Fruit fly (Drosophila melanogaster) whole organism, embryonic: ENCODE data around the gene Naa20A.

ENCODE experiments used
- BEAF-32 ChIP-seq: fragments of 200-800 bp; sonication (Bioruptor generic); optimal IDR thresholded peaks from 3 replicates; lab custom pipeline; 2017; ENCODE audit warnings: missing biosample characterization, missing genetic modification characterization, mild to moderate bottlenecking, moderate library complexity, missing genetic modification reagents
- Blimp-1 ChIP-seq: fragments of 200-800 bp; sonication (Bioruptor generic); optimal IDR thresholded peaks from 3 replicates; lab custom pipeline; 2018; ENCODE audit warnings: missing biosample characterization, missing genetic modification characterization, mild to moderate bottlenecking, moderate library complexity, missing genetic modification reagents
- Bteb2 ChIP-seq: fragments of 200-800 bp; sonication (Bioruptor generic); optimal IDR thresholded peaks from 2 replicates; lab custom pipeline; 2016; ENCODE audit warnings: missing biosample characterization, missing genetic modification characterization
- CG10565 ChIP-seq: fragments of 200-800 bp; sonication (Bioruptor generic); optimal IDR thresholded peaks from 3 replicates; lab custom pipeline; 2016; ENCODE audit warnings: missing biosample characterization, mild to moderate bottlenecking, missing genetic modification characterization
- CG11560 ChIP-seq: fragments of 200-800 bp; sonication (Bioruptor generic); IDR thresholded peaks from 3 replicates; pipeline ENCODE4 v1.3.6; 2022; ENCODE audit warnings: missing biosample characterization, missing genetic modification characterization
- CG14050 ChIP-seq: fragments of 200-800 bp; sonication (Bioruptor generic); IDR thresholded peaks from 3 replicates; pipeline ENCODE4 v1.3.6; 2022; ENCODE audit warnings: missing biosample characterization, missing genetic modification characterization
- CG1603 ChIP-seq: fragments of 200-800 bp; sonication (Bioruptor generic); optimal IDR thresholded peaks from 2 replicates; lab custom pipeline; 2019; ENCODE audit warnings: missing biosample characterization, mild to moderate bottlenecking, missing genetic modification characterization, moderate library complexity
- CG18619 ChIP-seq: fragments of 200-800 bp; sonication (Bioruptor generic); optimal IDR thresholded peaks from 3 replicates; lab custom pipeline; 2017; ENCODE audit warnings: missing biosample characterization, mild to moderate bottlenecking, missing genetic modification characterization
- CG30020 ChIP-seq: fragments of 200-800 bp; optimal IDR thresholded peaks from 2 replicates; lab custom pipeline; 2019; ENCODE audit warnings: missing biosample characterization, mild to moderate bottlenecking, missing genetic modification characterization, moderate library complexity
- CG3995 ChIP-seq: fragments of 200-800 bp; sonication (Bioruptor generic); optimal IDR thresholded peaks from 3 replicates; lab custom pipeline; 2016; ENCODE audit warnings: missing biosample characterization, missing genetic modification characterization
- CG43689 ChIP-seq: fragments of 200-800 bp; sonication (Bioruptor generic); IDR thresholded peaks from 2 replicates; pipeline ENCODE4 v1.3.6; 2022; ENCODE audit warnings: missing biosample characterization, missing genetic modification characterization
- CG4404 ChIP-seq: fragments of 200-800 bp; sonication (Bioruptor generic); IDR thresholded peaks from 2 replicates; pipeline ENCODE4 v1.3.6; 2022; ENCODE audit warnings: missing biosample characterization, missing genetic modification characterization
- CG6254 ChIP-seq: fragments of 200-800 bp; sonication (Bioruptor generic); optimal IDR thresholded peaks from 3 replicates; lab custom pipeline; 2017; ENCODE audit warnings: mild to moderate bottlenecking, missing biosample characterization, missing genetic modification reagents, missing genetic modification characterization
- CG6272 ChIP-seq: fragments of 200-800 bp; sonication (Bioruptor generic); IDR thresholded peaks from 2 replicates; pipeline ENCODE4 v1.3.6; 2022; ENCODE audit warnings: missing biosample characterization, missing genetic modification characterization
- CG8388 ChIP-seq: fragments of 200-800 bp; sonication (Bioruptor generic); optimal IDR thresholded peaks from 2 replicates; lab custom pipeline; 2019; ENCODE audit warnings: missing biosample characterization, mild to moderate bottlenecking, missing genetic modification characterization, moderate library complexity
- Deaf1 ChIP-seq: fragments of 200-800 bp; optimal IDR thresholded peaks from 3 replicates; lab custom pipeline; 2019; ENCODE audit warnings: missing biosample characterization, mild to moderate bottlenecking, missing genetic modification characterization, moderate library complexity
- E2f2 ChIP-seq: fragments of 200-800 bp; sonication (Bioruptor generic); IDR thresholded peaks from 2 replicates; pipeline ENCODE4 v1.3.6; 2022; ENCODE audit warnings: missing biosample characterization, missing genetic modification characterization
- ERR ChIP-seq: fragments of 200-800 bp; sonication (Bioruptor generic); optimal IDR thresholded peaks from 2 replicates; lab custom pipeline; 2016; ENCODE audit warnings: missing biosample characterization, missing genetic modification characterization
- Elba2 ChIP-seq: fragments of 200-800 bp; sonication (Bioruptor generic); optimal IDR thresholded peaks from 3 replicates; lab custom pipeline; 2016; ENCODE audit warnings: missing biosample characterization, missing genetic modification characterization
- Hr78 ChIP-seq, 2 experiments: fragments of 200-800 bp in 1 of 2; fragments of >200 bp in 1 of 2; sonication (Bioruptor generic) in 1 of 2; optimal IDR thresholded peaks; 2 replicates each; lab custom pipeline; 2017 to 2019; ENCODE audit warnings: missing biosample characterization in 2 of 2, missing genetic modification characterization in 2 of 2, mild to moderate bottlenecking in 1 of 2, moderate library complexity in 1 of 2
- Med ChIP-seq: fragments of 200-800 bp; sonication (Bioruptor generic); peaks from one replicate; lab custom pipeline; 2016; ENCODE audit warnings: missing biosample characterization, missing genetic modification characterization, mild to moderate bottlenecking, inconsistent platforms, moderate library complexity
- Pdp1 ChIP-seq, 2 experiments: fragments of 200-800 bp; sonication (Bioruptor generic); optimal IDR thresholded peaks; 3 replicates each; lab custom pipeline; 2016; ENCODE audit warnings: missing biosample characterization in 2 of 2, missing genetic modification characterization in 2 of 2, mild to moderate bottlenecking in 1 of 2, moderate library complexity in 1 of 2
- Trl ChIP-seq, 3 experiments: fragments of >200 bp in 2 of 3; fragments of 200-800 bp in 1 of 3; sonication (Bioruptor generic) in 1 of 3; optimal IDR thresholded peaks; 2 replicates in 1 of 3; 3 replicates in 2 of 3; lab custom pipeline; 2016 to 2017; ENCODE audit warnings: missing biosample characterization in 1 of 3, missing genetic modification characterization in 1 of 3
- ato ChIP-seq: fragments of 200-800 bp; sonication (Bioruptor generic); IDR thresholded peaks from 2 replicates; pipeline ENCODE4 v1.3.6; 2022; ENCODE audit warnings: missing biosample characterization, missing genetic modification characterization; ENCODE audit not compliant: partially characterized antibody
- crol ChIP-seq: fragments of 200-800 bp; sonication (Bioruptor generic); IDR thresholded peaks from 2 replicates; pipeline ENCODE4 v1.3.6; 2022; ENCODE audit warnings: missing biosample characterization, missing genetic modification characterization
- cwo ChIP-seq: fragments of 200-800 bp; sonication (Bioruptor generic); optimal IDR thresholded peaks from 3 replicates; lab custom pipeline; 2017; ENCODE audit warnings: missing biosample characterization, missing genetic modification characterization, mild to moderate bottlenecking, moderate library complexity, missing genetic modification reagents
- fd64A ChIP-seq: fragments of 200-800 bp; sonication (Bioruptor generic); optimal IDR thresholded peaks from 3 replicates; lab custom pipeline; 2018; ENCODE audit warnings: missing biosample characterization, mild to moderate bottlenecking, missing genetic modification characterization
- gfzf ChIP-seq: fragments of 200-800 bp; sonication (Bioruptor generic); optimal IDR thresholded peaks from 2 replicates; lab custom pipeline; 2016; ENCODE audit warnings: missing biosample characterization, mild to moderate bottlenecking, missing genetic modification characterization, moderate library complexity
- insv ChIP-seq, 2 experiments: fragments of 200-800 bp; sonication (Bioruptor generic); optimal IDR thresholded peaks; 3 replicates each; lab custom pipeline; 2016 to 2018; ENCODE audit warnings: missing biosample characterization in 2 of 2, missing genetic modification characterization in 2 of 2
- lilli ChIP-seq: fragments of 200-800 bp; sonication (Bioruptor generic); optimal IDR thresholded peaks from 3 replicates; lab custom pipeline; 2016; ENCODE audit warnings: missing biosample characterization, missing genetic modification characterization
- pros ChIP-seq: fragments of 200-800 bp; sonication (Bioruptor generic); optimal IDR thresholded peaks from 3 replicates; lab custom pipeline; 2019; ENCODE audit warnings: missing biosample characterization, mild to moderate bottlenecking, missing genetic modification characterization, moderate library complexity
- rib ChIP-seq: fragments of 200-800 bp; sonication (Bioruptor generic); IDR thresholded peaks from 2 replicates; pipeline ENCODE4 v1.3.6; 2022; ENCODE audit warnings: missing biosample characterization, missing genetic modification characterization
- schlank ChIP-seq: fragments of 200-800 bp; sonication (Bioruptor generic); optimal IDR thresholded peaks from 2 replicates; lab custom pipeline; 2018; ENCODE audit warnings: missing biosample characterization, mild to moderate bottlenecking, missing genetic modification characterization
- sens ChIP-seq: fragments of 200-800 bp; sonication (Bioruptor generic); peaks from one replicate; lab custom pipeline; 2016; ENCODE audit warnings: missing biosample characterization, missing genetic modification characterization
- sisA ChIP-seq: fragments of 200-800 bp; sonication (Bioruptor generic); IDR thresholded peaks from 2 replicates; pipeline ENCODE4 v1.3.6; 2022; ENCODE audit warnings: missing biosample characterization, missing genetic modification characterization
- so ChIP-seq: fragments of 200-800 bp; sonication (Bioruptor generic); IDR thresholded peaks from 3 replicates; pipeline ENCODE4 v1.3.6; 2022; ENCODE audit warnings: missing biosample characterization, missing genetic modification characterization
- sug ChIP-seq: fragments of 200-800 bp; optimal IDR thresholded peaks from 2 replicates; lab custom pipeline; 2019; ENCODE audit warnings: missing biosample characterization, mild to moderate bottlenecking, missing genetic modification characterization, moderate library complexity
- tna ChIP-seq: fragments of 200-800 bp; sonication (Bioruptor generic); IDR thresholded peaks from 2 replicates; pipeline ENCODE4 v1.3.6; 2022; ENCODE audit warnings: missing biosample characterization, missing genetic modification characterization; ENCODE audit not compliant: partially characterized antibody
- vnd ChIP-seq: fragments of 200-800 bp; sonication (Bioruptor generic); IDR thresholded peaks from 3 replicates; pipeline ENCODE4 v1.3.6; 2022; ENCODE audit warnings: missing biosample characterization, missing genetic modification characterization; ENCODE audit not compliant: partially characterized antibody
- wdn ChIP-seq: fragments of 200-800 bp; sonication (Bioruptor generic); IDR thresholded peaks from 2 replicates; pipeline ENCODE4 v1.3.6; 2022; ENCODE audit warnings: missing biosample characterization, missing genetic modification characterization
- wek ChIP-seq: fragments of 200-800 bp; sonication (Bioruptor generic); optimal IDR thresholded peaks from 3 replicates; lab custom pipeline; 2018; ENCODE audit warnings: missing biosample characterization, mild to moderate bottlenecking, missing genetic modification characterization, moderate library complexity
- z ChIP-seq: fragments of 200-800 bp; sonication (Bioruptor generic); IDR thresholded peaks from 3 replicates; pipeline ENCODE4 v1.3.6; 2022; ENCODE audit warnings: missing biosample characterization, missing genetic modification characterization
- zen2 ChIP-seq: fragments of 200-800 bp; sonication (Bioruptor generic); IDR thresholded peaks from 3 replicates; pipeline ENCODE4 v1.3.6; 2022; ENCODE audit warnings: missing biosample characterization, missing genetic modification characterization; ENCODE audit not compliant: partially characterized antibody

The Naa20A gene

DNA sequence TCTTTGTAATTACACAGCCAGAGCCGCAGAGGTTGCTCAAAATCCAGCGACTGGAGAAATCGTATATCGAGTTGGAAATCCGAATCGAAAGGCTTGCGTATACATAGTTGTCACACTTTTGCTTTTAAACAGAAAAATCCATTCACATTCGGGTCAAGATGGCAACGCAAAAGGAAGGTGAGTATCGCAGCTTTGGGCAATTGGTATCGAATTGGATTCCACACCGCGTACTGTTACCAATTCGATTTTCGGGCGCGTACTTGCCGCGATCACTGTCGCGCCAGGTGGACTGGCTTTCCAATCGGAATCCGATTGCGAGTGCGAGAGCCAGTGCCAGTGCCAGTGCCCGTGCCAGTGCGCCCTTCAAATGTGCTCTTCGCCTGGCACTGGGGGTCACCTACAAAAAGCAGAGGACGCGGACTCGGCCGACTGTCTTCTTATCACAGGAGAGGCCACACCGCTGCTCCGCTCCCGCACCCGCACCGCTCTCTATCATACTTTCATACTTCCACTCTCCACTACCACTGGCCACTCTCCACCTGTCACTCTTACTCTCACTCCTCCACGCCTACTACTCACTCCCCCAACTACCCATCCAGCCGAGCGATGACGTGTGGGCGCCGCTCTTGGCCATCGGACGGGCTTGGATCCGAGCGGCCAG, 44.7 kb upstream of the Naa20A start:
- TF ChIP-seq insv (GFP tag; optimal IDR thresholded peaks at IDR 0.05; lab: Kevin White, UChicago) (peak in 1 of 2 experiments; percentile 84), Med (GFP tag; lab: Kevin White, UChicago) (peak; percentile 67), Blimp-1 (peak; percentile 68), ERR (GFP tag; lab: Kevin White, UChicago) (peak; percentile 83), wdn (no peak), wek (GFP tag; lab: Kevin White, UChicago) (no peak), Trl (optimal IDR thresholded peaks at IDR 0.05; lab: Kevin White, UChicago) (peak; percentile 46 to 50), Trl (GFP tag; optimal IDR thresholded peaks at IDR 0.05; lab: Kevin White, UChicago) (no peak), CG11560 (tag; lab: Robert Waterston, UW) (no peak), CG3995 (peak; percentile 68), fd64A (no peak), pros (no peak), CG14050 (no peak), vnd (GFP tag; lab: Robert Waterston, UW) (no peak), sisA (no peak), CG10565 (GFP tag; lab: Kevin White, UChicago) (no peak), CG30020 (tag; lab: Kevin White, UChicago) (no peak), Pdp1 (GFP tag; optimal IDR thresholded peaks at IDR 0.05; lab: Kevin White, UChicago) (no peak), lilli (GFP tag; lab: Kevin White, UChicago) (no peak), Elba2 (GFP tag; lab: Kevin White, UChicago) (peak; percentile 92), CG8388 (peak; percentile 80), CG6254 (GFP tag; lab: Kevin White, UChicago) (no peak), gfzf (GFP tag; lab: Kevin White, UChicago) (no peak), E2f2 (GFP tag; lab: Robert Waterston, UW) (no peak), zen2 (GFP tag; lab: Robert Waterston, UW) (no peak), so (GFP tag; lab: Robert Waterston, UW) (no peak), cwo (GFP tag; lab: Kevin White, UChicago) (peak; percentile 50), rib (no peak), CG1603 (peak; percentile 81), crol (GFP tag; lab: Robert Waterston, UW) (peak; percentile 77), sens (GFP tag; lab: Kevin White, UChicago) (peak; percentile 37), schlank (no peak), Deaf1 (peak; percentile 36), tna (no peak), CG18619 (no peak), CG43689 (GFP tag; lab: Robert Waterston, UW) (no peak), ato (GFP tag; lab: Robert Waterston, UW) (no peak), z (GFP tag; lab: Robert Waterston, UW) (0 out of 3 replicates have a peak, but pooled peaks have one; percentile 50), CG4404 (GFP tag; lab: Robert Waterston, UW) (no peak), Bteb2 (GFP tag; lab: Kevin White, UChicago) (no peak), CG6272 (GFP tag; lab: Robert Waterston, UW) (no peak), Hr78 (GFP tag; optimal IDR thresholded peaks at IDR 0.05; lab: Kevin White, UChicago) (peak in 1 of 2 experiments; percentile 67), sug (peak; percentile 32), BEAF-32 (peak; percentile 7)
- TF ChIP-seq, all 482 proteins: peak for 17
